Fruit fly (Drosophila melanogaster) whole organism, embryonic: ENCODE data around the gene Fdh.

Experiments
- ATbp ChIP-seq: fragments of 200-800 bp; sonication (Bioruptor generic); optimal IDR thresholded peaks from 2 replicates; lab custom pipeline; 2017; ENCODE audit warnings: missing biosample characterization, mild to moderate bottlenecking, missing genetic modification characterization, missing genetic modification reagents
- Ada2b ChIP-seq: fragments of 200-800 bp; sonication (Bioruptor generic); IDR thresholded peaks from 2 replicates; pipeline ENCODE4 v1.3.6; 2022; ENCODE audit warnings: missing biosample characterization, missing genetic modification characterization
- Antp ChIP-seq: fragments of 200-800 bp; sonication (Bioruptor generic); optimal IDR thresholded peaks from 3 replicates; lab custom pipeline; 2016; ENCODE audit warnings: missing biosample characterization, missing genetic modification characterization
- CG10366 ChIP-seq: fragments of 200-800 bp; sonication (Bioruptor generic); IDR thresholded peaks from 2 replicates; pipeline ENCODE4 v1.3.6; 2022; ENCODE audit warnings: missing biosample characterization, missing genetic modification characterization
- CG10462 ChIP-seq: fragments of 200-800 bp; sonication (Bioruptor generic); optimal IDR thresholded peaks from 2 replicates; lab custom pipeline; 2016; ENCODE audit warnings: missing biosample characterization, missing genetic modification characterization
- CG10979 ChIP-seq: fragments of 200-800 bp; sonication (Bioruptor generic); optimal IDR thresholded peaks from 2 replicates; lab custom pipeline; 2018; ENCODE audit warnings: missing biosample characterization, mild to moderate bottlenecking, missing genetic modification characterization, moderate library complexity
- CG11504 ChIP-seq: fragments of 200-800 bp; sonication (Bioruptor generic); optimal IDR thresholded peaks from 3 replicates; lab custom pipeline; 2019; ENCODE audit warnings: missing biosample characterization, mild to moderate bottlenecking, missing genetic modification characterization, moderate library complexity
- CG11695 ChIP-seq: fragments of 200-800 bp; sonication (Bioruptor generic); IDR thresholded peaks from 3 replicates; pipeline ENCODE4 v1.3.6; 2022; ENCODE audit warnings: missing biosample characterization, missing genetic modification characterization
- CG12219 ChIP-seq: fragments of 200-800 bp; sonication (Bioruptor generic); optimal IDR thresholded peaks from 3 replicates; lab custom pipeline; 2018; ENCODE audit warnings: missing biosample characterization, mild to moderate bottlenecking, missing genetic modification characterization
- CG16779 ChIP-seq: fragments of 200-800 bp; sonication (Bioruptor generic); IDR thresholded peaks from 2 replicates; pipeline ENCODE4 v1.3.6; 2022; ENCODE audit warnings: missing biosample characterization, missing genetic modification characterization
- CG16863 ChIP-seq: fragments of 200-800 bp; sonication (Bioruptor generic); optimal IDR thresholded peaks from 3 replicates; lab custom pipeline; 2016; ENCODE audit warnings: missing biosample characterization, missing genetic modification characterization
- CG17829 ChIP-seq: fragments of 200-800 bp; optimal IDR thresholded peaks from 2 replicates; lab custom pipeline; 2019; ENCODE audit warnings: missing biosample characterization, mild to moderate bottlenecking, missing genetic modification characterization, moderate library complexity
- CG31224 ChIP-seq: fragments of 200-800 bp; sonication (Bioruptor generic); IDR thresholded peaks from 2 replicates; pipeline ENCODE4 v1.3.6; 2022; ENCODE audit warnings: missing biosample characterization, missing genetic modification characterization
- CG33213 ChIP-seq: fragments of 200-800 bp; sonication (Bioruptor generic); optimal IDR thresholded peaks from 3 replicates; lab custom pipeline; 2016; ENCODE audit warnings: missing biosample characterization, missing genetic modification characterization
- CG3407 ChIP-seq: fragments of 200-800 bp; sonication (Bioruptor generic); optimal IDR thresholded peaks from 2 replicates; lab custom pipeline; 2018; ENCODE audit warnings: missing biosample characterization, mild to moderate bottlenecking, missing genetic modification characterization
- CG34224 ChIP-seq: fragments of 200-800 bp; sonication (Bioruptor generic); IDR thresholded peaks from 3 replicates; pipeline ENCODE4 v1.3.6; 2022; ENCODE audit warnings: missing biosample characterization, missing genetic modification characterization; ENCODE audit not compliant: partially characterized antibody
- CG4617 ChIP-seq: fragments of 200-800 bp; sonication (Bioruptor generic); optimal IDR thresholded peaks from 3 replicates; lab custom pipeline; 2016; ENCODE audit warnings: missing biosample characterization, missing genetic modification characterization, borderline replicate concordance
- CG8478 ChIP-seq: fragments of >200 bp; optimal IDR thresholded peaks from 2 replicates; lab custom pipeline; 2018
- CG8765 ChIP-seq: fragments of 200-800 bp; sonication (Bioruptor generic); IDR thresholded peaks from 2 replicates; pipeline ENCODE4 v1.3.6; 2022; ENCODE audit warnings: missing biosample characterization, missing genetic modification characterization
- Dad ChIP-seq: fragments of 200-800 bp; sonication (Bioruptor generic); optimal IDR thresholded peaks from 3 replicates; lab custom pipeline; 2016; ENCODE audit warnings: missing biosample characterization, missing genetic modification characterization
- Dip2 ChIP-seq: fragments of 200-800 bp; sonication (Bioruptor generic); IDR thresholded peaks from 2 replicates; pipeline ENCODE4 v1.3.6; 2022; ENCODE audit warnings: missing biosample characterization, missing genetic modification characterization
- Dll ChIP-seq: fragments of 200-800 bp; sonication (Bioruptor generic); IDR thresholded peaks from 4 replicates; pipeline ENCODE4 v1.3.6; 2022; ENCODE audit warnings: missing biosample characterization, missing genetic modification characterization; ENCODE audit not compliant: partially characterized antibody
- Drgx ChIP-seq: fragments of 200-800 bp; sonication (Bioruptor generic); IDR thresholded peaks from 2 replicates; pipeline ENCODE4 v1.3.6; 2022; ENCODE audit warnings: missing biosample characterization, missing genetic modification characterization
- Elba2 ChIP-seq: fragments of 200-800 bp; sonication (Bioruptor generic); optimal IDR thresholded peaks from 3 replicates; lab custom pipeline; 2016; ENCODE audit warnings: missing biosample characterization, missing genetic modification characterization
- Fer1 ChIP-seq: fragments of 200-800 bp; sonication (Bioruptor generic); optimal IDR thresholded peaks from 2 replicates; lab custom pipeline; 2017; ENCODE audit warnings: missing biosample characterization, mild to moderate bottlenecking, missing genetic modification characterization
- Gug ChIP-seq: fragments of 200-800 bp; sonication (Bioruptor generic); IDR thresholded peaks from 4 replicates; pipeline ENCODE4 v1.3.6; 2022; ENCODE audit warnings: missing biosample characterization, missing genetic modification characterization
- Lpt ChIP-seq: fragments of >200 bp; optimal IDR thresholded peaks from 2 replicates; lab custom pipeline; 2018; ENCODE audit warnings: missing biosample characterization, missing genetic modification characterization
- MBD-R2 ChIP-seq: fragments of 200-800 bp; sonication (Bioruptor generic); IDR thresholded peaks from 2 replicates; pipeline ENCODE4 v1.3.6; 2022; ENCODE audit warnings: missing biosample characterization, missing genetic modification characterization
- Max ChIP-seq: fragments of 200-800 bp; sonication (Bioruptor generic); optimal IDR thresholded peaks from 2 replicates; lab custom pipeline; 2016; ENCODE audit warnings: missing biosample characterization, mild to moderate bottlenecking, missing genetic modification characterization
- NC2β ChIP-seq: fragments of 200-800 bp; sonication (Bioruptor generic); optimal IDR thresholded peaks from 2 replicates; lab custom pipeline; 2016; ENCODE audit warnings: missing biosample characterization, missing genetic modification characterization
- Six4 ChIP-seq: fragments of 200-800 bp; sonication (Bioruptor generic); optimal IDR thresholded peaks from 2 replicates; lab custom pipeline; 2016; ENCODE audit warnings: missing biosample characterization, missing genetic modification characterization
- al ChIP-seq: fragments of 200-800 bp; sonication (Bioruptor generic); IDR thresholded peaks from 2 replicates; pipeline ENCODE4 v1.3.6; 2022; ENCODE audit warnings: missing biosample characterization, missing genetic modification characterization
- ap ChIP-seq: fragments of 200-800 bp; sonication (Bioruptor generic); IDR thresholded peaks from 2 replicates; pipeline ENCODE4 v1.3.6; 2022; ENCODE audit warnings: missing biosample characterization, missing genetic modification characterization
- exex ChIP-seq: fragments of 200-800 bp; sonication (Bioruptor generic); optimal IDR thresholded peaks from 4 replicates; lab custom pipeline; 2018; ENCODE audit warnings: missing biosample characterization, mild to moderate bottlenecking, missing genetic modification characterization, moderate library complexity
- fd96Cb ChIP-seq: fragments of 200-800 bp; sonication (Bioruptor generic); optimal IDR thresholded peaks from 2 replicates; lab custom pipeline; 2018; ENCODE audit warnings: missing biosample characterization, mild to moderate bottlenecking, missing genetic modification characterization, moderate library complexity
- gro ChIP-seq: fragments of 200-800 bp; sonication (Bioruptor generic); optimal IDR thresholded peaks from 2 replicates; lab custom pipeline; 2016; ENCODE audit warnings: missing biosample characterization, missing genetic modification characterization
- h ChIP-seq: fragments of >200 bp; optimal IDR thresholded peaks from 2 replicates; lab custom pipeline; 2017
- hbn ChIP-seq: fragments of 200-800 bp; sonication (Bioruptor generic); IDR thresholded peaks from 2 replicates; pipeline ENCODE4 v1.3.6; 2022; ENCODE audit warnings: missing biosample characterization, missing genetic modification characterization; ENCODE audit not compliant: partially characterized antibody
- kay ChIP-seq: fragments of 200-800 bp; sonication (Bioruptor generic); optimal IDR thresholded peaks from 2 replicates; lab custom pipeline; 2016; ENCODE audit warnings: missing biosample characterization, missing genetic modification characterization
- lab ChIP-seq: fragments of 200-800 bp; sonication (Bioruptor generic); optimal IDR thresholded peaks from 3 replicates; lab custom pipeline; 2017; ENCODE audit warnings: missing biosample characterization, missing genetic modification characterization, mild to moderate bottlenecking, moderate library complexity, missing genetic modification reagents
- mam ChIP-seq: fragments of 200-800 bp; sonication (Bioruptor generic); optimal IDR thresholded peaks from 3 replicates; lab custom pipeline; 2016; ENCODE audit warnings: missing biosample characterization, missing genetic modification characterization
- nom ChIP-seq: fragments of 200-800 bp; sonication (Bioruptor generic); optimal IDR thresholded peaks from 2 replicates; lab custom pipeline; 2017; ENCODE audit warnings: missing biosample characterization, missing genetic modification characterization, mild to moderate bottlenecking, moderate library complexity, missing genetic modification reagents
- onecut ChIP-seq: fragments of 200-800 bp; sonication (Bioruptor generic); IDR thresholded peaks from 2 replicates; pipeline ENCODE4 v1.3.6; 2022; ENCODE audit warnings: missing biosample characterization, missing genetic modification characterization
- pnt ChIP-seq: fragments of 200-800 bp; sonication (Bioruptor generic); optimal IDR thresholded peaks from 3 replicates; lab custom pipeline; 2016; ENCODE audit warnings: missing biosample characterization, missing genetic modification characterization
- sens ChIP-seq: fragments of 200-800 bp; sonication (Bioruptor generic); peaks from one replicate; lab custom pipeline; 2016; ENCODE audit warnings: missing biosample characterization, missing genetic modification characterization
- sens-2 ChIP-seq: fragments of 200-800 bp; sonication (Bioruptor generic); IDR thresholded peaks from 2 replicates; pipeline ENCODE4 v1.3.6; 2022; ENCODE audit warnings: missing biosample characterization, missing genetic modification characterization
- sisA ChIP-seq: fragments of 200-800 bp; sonication (Bioruptor generic); IDR thresholded peaks from 2 replicates; pipeline ENCODE4 v1.3.6; 2022; ENCODE audit warnings: missing biosample characterization, missing genetic modification characterization
- tin ChIP-seq: fragments of 200-800 bp; sonication (Bioruptor generic); optimal IDR thresholded peaks from 3 replicates; lab custom pipeline; 2016; ENCODE audit warnings: missing biosample characterization, missing genetic modification characterization
- tna ChIP-seq: fragments of 200-800 bp; sonication (Bioruptor generic); IDR thresholded peaks from 2 replicates; pipeline ENCODE4 v1.3.6; 2022; ENCODE audit warnings: missing biosample characterization, missing genetic modification characterization; ENCODE audit not compliant: partially characterized antibody
- unc-4 ChIP-seq: fragments of 200-800 bp; sonication (Bioruptor generic); IDR thresholded peaks from 2 replicates; pipeline ENCODE4 v1.3.6; 2022; ENCODE audit warnings: missing biosample characterization, missing genetic modification characterization; ENCODE audit not compliant: partially characterized antibody
- wek ChIP-seq: fragments of 200-800 bp; sonication (Bioruptor generic); optimal IDR thresholded peaks from 3 replicates; lab custom pipeline; 2018; ENCODE audit warnings: missing biosample characterization, mild to moderate bottlenecking, missing genetic modification characterization, moderate library complexity
- zen2 ChIP-seq: fragments of 200-800 bp; sonication (Bioruptor generic); IDR thresholded peaks from 3 replicates; pipeline ENCODE4 v1.3.6; 2022; ENCODE audit warnings: missing biosample characterization, missing genetic modification characterization; ENCODE audit not compliant: partially characterized antibody

Gene Fdh

DNA sequence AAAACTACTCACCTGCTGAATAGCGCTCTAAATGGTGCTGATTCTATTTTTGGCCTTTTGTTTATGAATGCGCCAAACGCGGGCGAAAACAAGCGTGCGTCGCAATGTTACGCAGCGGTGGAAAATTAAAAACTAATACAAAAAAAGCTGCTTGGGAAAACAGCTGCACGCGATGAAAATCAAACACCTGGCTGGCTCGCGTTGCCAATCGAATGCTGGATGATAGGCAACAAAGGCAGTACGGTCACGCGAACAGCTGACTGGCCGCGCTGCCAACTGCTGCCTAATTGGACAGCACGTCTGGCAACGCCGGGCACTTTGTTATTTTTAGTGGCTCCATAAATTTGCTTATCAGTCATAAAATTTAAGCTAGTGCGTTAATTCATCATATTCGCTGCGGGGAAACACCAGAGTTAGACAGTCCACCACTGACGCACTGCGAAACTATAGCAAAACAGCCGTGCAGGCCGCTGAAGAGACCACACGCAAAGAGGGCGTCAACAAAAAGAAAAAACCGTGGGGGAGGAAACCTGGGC is 3.7 kb downstream of the Fdh start, which contains the start of the genes SelR and Tsp86D (continued):
- TF ChIP-seq CG11695 (GFP tag; lab: Robert Waterston, UW) (0 out of 3 replicates have a peak, but pooled peaks have one; percentile 26), Max (GFP tag; lab: Kevin White, UChicago) (peak; percentile 36), CG11504 (tag; lab: Kevin White, UChicago) (peak; percentile 57), exex (tag; lab: Kevin White, UChicago) (peak; percentile 72), mam (GFP tag; lab: Kevin White, UChicago) (no peak), Six4 (GFP tag; lab: Kevin White, UChicago) (no peak), CG3407 (GFP tag; lab: Kevin White, UChicago) (no peak), CG31224 (GFP tag; lab: Robert Waterston, UW) (no peak), Drgx (GFP tag; lab: Robert Waterston, UW) (no peak), CG10366 (no peak), lab (GFP tag; lab: Kevin White, UChicago) (peak; percentile 78), MBD-R2 (GFP tag; lab: Robert Waterston, UW) (peak; percentile 97), ATbp (GFP tag; lab: Kevin White, UChicago) (no peak), CG8765 (GFP tag; lab: Robert Waterston, UW) (no peak), kay (no peak), Gug (no peak), tna (no peak; the same call in none of the 2 replicates), al (GFP tag; lab: Robert Waterston, UW) (no peak), sisA (GFP tag; lab: Robert Waterston, UW) (no peak), Dip2 (no peak), CG4617 (peak; percentile 86), tin (GFP tag; lab: Kevin White, UChicago) (no peak), pnt (GFP tag; lab: Kevin White, UChicago) (no peak), ap (GFP tag; lab: Robert Waterston, UW) (no peak), CG34224 (GFP tag; lab: Robert Waterston, UW) (peak; percentile 73; the same call in 2 of the 3 replicates), h (lab: Kevin White, UChicago) (no peak), CG10462 (no peak), onecut (GFP tag; lab: Robert Waterston, UW) (no peak; the same call in 1 of the 2 replicates), Dad (no peak), CG16779 (no peak), CG8478 (lab: Kevin White, UChicago) (no peak), fd96Cb (no peak), Antp (GFP tag; lab: Kevin White, UChicago) (peak; percentile 17), Elba2 (GFP tag; lab: Kevin White, UChicago) (peak; percentile 68), CG12219 (GFP tag; lab: Kevin White, UChicago) (peak; percentile 37), Ada2b (GFP tag; lab: Robert Waterston, UW) (no peak), CG17829 (tag; lab: Kevin White, UChicago) (peak; percentile 75), Dll (GFP tag; lab: Robert Waterston, UW) (peak; percentile 75), unc-4 (GFP tag; lab: Robert Waterston, UW) (peak; percentile 66), Fer1 (GFP tag; lab: Kevin White, UChicago) (peak; percentile 74), zen2 (GFP tag; lab: Robert Waterston, UW) (no peak; the same call in 2 of the 3 replicates), CG10979 (tag; lab: Kevin White, UChicago) (peak; percentile 24), wek (GFP tag; lab: Kevin White, UChicago) (no peak), NC2β (peak; percentile 31), nom (GFP tag; lab: Kevin White, UChicago) (peak; percentile 9), Lpt (no peak), sens (GFP tag; lab: Kevin White, UChicago) (peak; percentile 20), CG33213 (GFP tag; lab: Kevin White, UChicago) (peak; percentile 27), gro (peak; percentile 61), CG16863 (no peak), hbn (GFP tag; lab: Robert Waterston, UW) (peak; percentile 27; the same call in 1 of the 2 replicates), sens-2 (no peak)
